Worm (Caenorhabditis elegans) whole organism, L4 larva: Measurements from ENCODE around the gene Y17G9B.4.

Source experiments
- D1046.2 ChIP-seq: fragments of 200-800 bp; sonication (Bioruptor generic); IDR thresholded peaks from 2 replicates; pipeline ENCODE4 v1.3.6; 2022; ENCODE audit warnings: missing genetic modification characterization, missing compliant biosample characterization
- F26F4.8 ChIP-seq: fragments of 200-800 bp; sonication (Bioruptor generic); conservative IDR thresholded peaks from 2 replicates; pipeline ENCODE4 v1.3.6; 2022; ENCODE audit warnings: missing genetic modification characterization, missing compliant biosample characterization
- F44E2.7 ChIP-seq: fragments of 200-800 bp; sonication (Bioruptor generic); IDR thresholded peaks from 2 replicates; pipeline ENCODE4 v2.1.2; 2022; ENCODE audit warnings: missing genetic modification characterization, missing compliant biosample characterization
- F49E8.2 ChIP-seq: sonication (generic microtip); optimal IDR thresholded peaks from 2 replicates; lab custom pipeline; 2016; ENCODE audit warnings: missing compliant biosample characterization, mild to moderate bottlenecking, missing genetic modification characterization, borderline replicate concordance
- T20F7.1 ChIP-seq: fragments of 200-800 bp; sonication (Bioruptor generic); optimal IDR thresholded peaks from 2 replicates; lab custom pipeline; 2018; ENCODE audit warnings: mild to moderate bottlenecking, missing genetic modification characterization, missing compliant biosample characterization
- T26A8.4 ChIP-seq: fragments of 200-800 bp; sonication (Bioruptor generic); IDR thresholded peaks from 2 replicates; pipeline ENCODE4 v1.3.6; 2022; ENCODE audit warnings: missing genetic modification characterization, missing compliant biosample characterization
- Y48G9A.11 ChIP-seq: fragments of 200-800 bp; sonication (Bioruptor generic); IDR thresholded peaks from 2 replicates; pipeline ENCODE4 v1.3.6; 2022; ENCODE audit warnings: missing genetic modification reagents, missing genetic modification characterization, missing compliant biosample characterization
- Y75B8A.6 ChIP-seq: fragments of 200-800 bp; sonication (Bioruptor generic); IDR thresholded peaks from 2 replicates; pipeline ENCODE4 v1.3.6; 2022; ENCODE audit warnings: missing genetic modification reagents, missing genetic modification characterization, missing compliant biosample characterization
- ZK337.2 ChIP-seq: fragments of 200-800 bp; sonication (Bioruptor generic); IDR thresholded peaks from 2 replicates; pipeline ENCODE4 v1.3.6; 2022; ENCODE audit warnings: missing genetic modification reagents, missing genetic modification characterization, missing compliant biosample characterization
- ZK546.5 ChIP-seq, 2 experiments: sonication (generic microtip); optimal IDR thresholded peaks; 2 replicates each; lab custom pipeline; 2017; ENCODE audit warnings: missing biosample characterization in 2 of 2, missing genetic modification characterization in 2 of 2
- arid-1 ChIP-seq: fragments of 200-800 bp; sonication (Bioruptor generic); conservative IDR thresholded peaks from 2 replicates; pipeline ENCODE4 v1.3.6; 2022; ENCODE audit warnings: missing genetic modification reagents, missing genetic modification characterization, missing compliant biosample characterization
- daf-16 ChIP-seq, 3 experiments: sonication (generic microtip); optimal IDR thresholded peaks; 2 replicates each; lab custom pipeline; 2016 to 2017; ENCODE audit warnings: missing genetic modification characterization in 3 of 3, missing genetic modification reagents in 3 of 3, mild to moderate bottlenecking in 2 of 3, missing compliant biosample characterization in 2 of 3, missing biosample characterization in 1 of 3, moderate library complexity in 1 of 3
- daf-8 ChIP-seq: fragments of 200-800 bp; sonication (Bioruptor generic); IDR thresholded peaks from 2 replicates; pipeline ENCODE4 v1.3.6; 2022; ENCODE audit warnings: missing genetic modification characterization, missing compliant biosample characterization
- dmd-6 ChIP-seq: fragments of 200-800 bp; sonication (Bioruptor generic); IDR thresholded peaks from 2 replicates; pipeline ENCODE4 v1.3.6; 2022; ENCODE audit warnings: missing genetic modification reagents, missing genetic modification characterization, missing compliant biosample characterization
- dmd-8 ChIP-seq: fragments of 200-800 bp; sonication (Bioruptor generic); IDR thresholded peaks from 2 replicates; pipeline ENCODE4 v1.3.6; 2022; ENCODE audit warnings: missing genetic modification characterization, missing compliant biosample characterization
- dpl-1 ChIP-seq: fragments of 150-350 bp; optimal IDR thresholded peaks from 2 replicates; lab custom pipeline; 2014; ENCODE audit warnings: missing biosample characterization, missing genetic modification reagents, missing genetic modification characterization
- dve-1 ChIP-seq: sonication (generic microtip); optimal IDR thresholded peaks from 2 replicates; lab custom pipeline; 2017; ENCODE audit warnings: antibody characterized with exemption, mild to moderate bottlenecking, missing genetic modification characterization, missing compliant biosample characterization; ENCODE audit not compliant: insufficient read depth
- gei-8 ChIP-seq: fragments of 200-800 bp; sonication (Bioruptor generic); optimal IDR thresholded peaks from 2 replicates; lab custom pipeline; 2018; ENCODE audit warnings: mild to moderate bottlenecking, missing genetic modification characterization, missing compliant biosample characterization
- hmg-1.1 ChIP-seq: fragments of 200-800 bp; sonication (Bioruptor generic); IDR thresholded peaks from 2 replicates; pipeline ENCODE4 v1.3.6; 2022; ENCODE audit warnings: missing genetic modification reagents, missing genetic modification characterization, missing compliant biosample characterization
- lim-7 ChIP-seq: fragments of 200-800 bp; sonication (Bioruptor generic); IDR thresholded peaks from 2 replicates; pipeline ENCODE4 v1.3.6; 2022; ENCODE audit warnings: missing genetic modification characterization, missing compliant biosample characterization
- lin-1 ChIP-seq: fragments of 200-800 bp; sonication (Bioruptor generic); IDR thresholded peaks from 2 replicates; pipeline ENCODE4 v1.3.6; 2022; ENCODE audit warnings: missing genetic modification reagents, missing genetic modification characterization, missing compliant biosample characterization
- lin-15B ChIP-seq: fragments of 150-350 bp; sonication (generic microtip); optimal IDR thresholded peaks from 3 replicates; lab custom pipeline; 2014; ENCODE audit warnings: missing biosample characterization, missing genetic modification characterization
- lin-29 ChIP-seq: fragments of 200-800 bp; sonication (Bioruptor generic); IDR thresholded peaks from 2 replicates; pipeline ENCODE4 v1.3.6; 2022; ENCODE audit warnings: missing genetic modification reagents, missing genetic modification characterization, missing compliant biosample characterization
- lin-38 ChIP-seq: fragments of 200-800 bp; sonication (Bioruptor generic); IDR thresholded peaks from 2 replicates; pipeline ENCODE4 v1.3.6; 2022; ENCODE audit warnings: missing genetic modification reagents, missing genetic modification characterization, missing compliant biosample characterization
- lsy-2 ChIP-seq, 2 experiments: fragments of 150-350 bp in 1 of 2; sonication (generic microtip) in 1 of 2; optimal IDR thresholded peaks; 2 replicates each; lab custom pipeline; 2014 to 2017; ENCODE audit warnings: missing biosample characterization in 2 of 2, missing genetic modification characterization in 2 of 2
- madf-5 ChIP-seq, 2 experiments: fragments of 200-800 bp; sonication (Bioruptor generic); IDR thresholded peaks; 2 replicates each; pipeline ENCODE4 v1.3.6; 2022; ENCODE audit warnings: missing compliant biosample characterization in 2 of 2, missing genetic modification characterization in 2 of 2
- madf-9 ChIP-seq: fragments of 200-800 bp; sonication (Bioruptor generic); conservative IDR thresholded peaks from 2 replicates; pipeline ENCODE4 v1.3.6; 2022; ENCODE audit warnings: missing genetic modification reagents, missing genetic modification characterization, missing compliant biosample characterization
- mes-2 ChIP-seq: sonication (generic microtip); optimal IDR thresholded peaks from 2 replicates; lab custom pipeline; 2016; ENCODE audit warnings: missing genotype, mild to moderate bottlenecking, missing genetic modification characterization, missing compliant biosample characterization; ENCODE audit not compliant: poor library complexity, severe bottlenecking
- mxl-2 ChIP-seq: fragments of 200-800 bp; sonication (Bioruptor generic); conservative IDR thresholded peaks from 2 replicates; pipeline ENCODE4 v1.3.6; 2022; ENCODE audit warnings: missing genetic modification reagents, missing genetic modification characterization, missing compliant biosample characterization
- nhr-28 ChIP-seq: fragments of 150-350 bp; optimal IDR thresholded peaks from 2 replicates; lab custom pipeline; 2014; ENCODE audit warnings: missing biosample characterization, missing genetic modification characterization
- nhr-42 ChIP-seq: fragments of 200-800 bp; sonication (Bioruptor generic); IDR thresholded peaks from 2 replicates; pipeline ENCODE4 v1.3.6; 2022; ENCODE audit warnings: missing genetic modification characterization, missing compliant biosample characterization
- nhr-48 ChIP-seq: sonication (generic microtip); optimal IDR thresholded peaks from 2 replicates; lab custom pipeline; 2016; ENCODE audit warnings: mild to moderate bottlenecking, missing genetic modification characterization, missing compliant biosample characterization
- nhr-6 ChIP-seq: fragments of 150-350 bp; optimal IDR thresholded peaks from 2 replicates; lab custom pipeline; 2014; ENCODE audit warnings: missing biosample characterization, missing genetic modification characterization
- nhr-77 ChIP-seq: fragments of 150-350 bp; optimal IDR thresholded peaks from 2 replicates; lab custom pipeline; 2014; ENCODE audit warnings: missing biosample characterization, missing genetic modification characterization
- php-3 ChIP-seq: fragments of 200-800 bp; sonication (Bioruptor generic); IDR thresholded peaks from 2 replicates; pipeline ENCODE4 v1.3.6; 2022; ENCODE audit warnings: missing genetic modification reagents, missing genetic modification characterization, missing compliant biosample characterization
- saeg-2 ChIP-seq: fragments of 200-800 bp; sonication (Bioruptor generic); IDR thresholded peaks from 2 replicates; pipeline ENCODE4 v1.3.6; 2022; ENCODE audit warnings: missing genetic modification reagents, missing genetic modification characterization, missing compliant biosample characterization
- spr-1 ChIP-seq: sonication (generic microtip); optimal IDR thresholded peaks from 2 replicates; lab custom pipeline; 2016; ENCODE audit warnings: mild to moderate bottlenecking, missing genetic modification characterization, missing compliant biosample characterization
- tag-97 ChIP-seq: fragments of 200-800 bp; sonication (Bioruptor generic); IDR thresholded peaks from 2 replicates; pipeline ENCODE4 v1.3.6; 2022; ENCODE audit warnings: missing genetic modification characterization, missing compliant biosample characterization
- tra-1 ChIP-seq: fragments of 200-800 bp; sonication (Bioruptor generic); IDR thresholded peaks from 2 replicates; pipeline ENCODE4 v1.3.6; 2022; ENCODE audit warnings: missing genetic modification reagents, missing genetic modification characterization, missing compliant biosample characterization
- unc-62 ChIP-seq, 3 experiments: fragments of 150-350 bp in 1 of 3; sonication (generic microtip); optimal IDR thresholded peaks in 2 of 3; peaks in 1 of 3; 1 replicate in 1 of 3; 2 replicates in 2 of 3; lab custom pipeline; 2014 to 2017; ENCODE audit warnings: missing biosample characterization in 3 of 3, missing genetic modification characterization in 3 of 3, missing genetic modification reagents in 3 of 3, missing genotype in 1 of 3
- zfp-3 ChIP-seq: fragments of 200-800 bp; sonication (Bioruptor generic); conservative IDR thresholded peaks from 2 replicates; pipeline ENCODE4 v1.3.6; 2022; ENCODE audit warnings: missing genetic modification reagents, missing genetic modification characterization, missing compliant biosample characterization
- zip-11 ChIP-seq: fragments of 200-800 bp; sonication (Bioruptor generic); IDR thresholded peaks from 2 replicates; pipeline ENCODE4 v1.3.6; 2022; ENCODE audit warnings: missing genetic modification characterization, missing compliant biosample characterization
- ztf-7 ChIP-seq: fragments of 150-350 bp; optimal IDR thresholded peaks from 2 replicates; lab custom pipeline; 2014; ENCODE audit warnings: missing biosample characterization, missing genetic modification characterization

Gene Y17G9B.4

DNA sequence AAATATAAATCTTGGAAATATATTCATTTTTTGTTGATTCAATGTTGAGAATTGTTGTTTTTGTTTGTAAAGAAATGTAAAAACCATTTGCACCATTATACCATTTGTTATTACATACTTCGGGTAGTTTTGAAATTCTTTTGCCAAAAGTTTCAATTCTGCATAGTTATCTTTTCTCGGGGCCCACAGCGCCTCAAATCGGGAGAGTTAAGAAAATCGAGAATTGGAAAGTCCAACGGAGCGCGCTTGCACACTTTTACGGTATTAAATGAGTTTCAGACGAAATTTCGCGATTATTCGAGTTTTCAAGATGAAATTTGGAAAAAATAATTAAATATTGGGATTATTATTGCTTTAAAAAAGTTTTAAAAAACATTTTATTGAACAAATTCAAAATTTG lies 30.7 kb upstream of the Y17G9B.4 start:
- peak; percentile 72 for TF ChIP-seq lin-38 (GFP tag; lab: Robert Waterston, UW)

DNA sequence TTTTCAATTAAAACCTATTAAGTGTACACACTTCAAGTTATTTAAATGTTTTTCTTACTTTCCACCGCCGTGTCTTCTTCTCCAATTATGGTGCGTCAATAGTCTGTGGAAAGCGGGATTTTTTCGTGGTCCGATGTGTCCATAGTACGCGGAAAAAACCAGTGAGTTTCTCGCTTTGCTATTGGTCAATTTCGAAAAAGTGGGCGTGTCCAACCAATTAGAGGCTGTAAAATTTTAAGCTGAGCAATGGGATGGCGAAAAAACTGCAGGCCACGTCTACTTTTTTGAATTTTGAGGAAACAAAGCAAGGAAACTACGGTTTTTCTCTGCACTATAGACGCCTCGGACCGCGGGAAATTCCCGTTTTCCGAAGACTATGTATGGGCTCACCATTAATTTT lies 28.2 kb upstream of the Y17G9B.4 start:
- no peak for TF ChIP-seq nhr-6 (tag; lab: Kevin White, UChicago)
- no peak for TF ChIP-seq zfp-3 (GFP tag; lab: Robert Waterston, UW)
- TF ChIP-seq gei-8 (GFP tag; lab: Kevin White, UChicago) = no peak
- peak in 1 of 2 experiments; percentile 61 for TF ChIP-seq unc-62 (GFP tag; optimal IDR thresholded peaks at IDR 0.05 in 1 of 2; lab: Kevin White, UChicago)
- no peak for TF ChIP-seq unc-62 (tag; optimal IDR thresholded peaks at IDR 0.05; lab: Kevin White, UChicago)
- TF ChIP-seq arid-1 (GFP tag; lab: Robert Waterston, UW) = no peak
- TF ChIP-seq, all 104 proteins: peak for 1

DNA sequence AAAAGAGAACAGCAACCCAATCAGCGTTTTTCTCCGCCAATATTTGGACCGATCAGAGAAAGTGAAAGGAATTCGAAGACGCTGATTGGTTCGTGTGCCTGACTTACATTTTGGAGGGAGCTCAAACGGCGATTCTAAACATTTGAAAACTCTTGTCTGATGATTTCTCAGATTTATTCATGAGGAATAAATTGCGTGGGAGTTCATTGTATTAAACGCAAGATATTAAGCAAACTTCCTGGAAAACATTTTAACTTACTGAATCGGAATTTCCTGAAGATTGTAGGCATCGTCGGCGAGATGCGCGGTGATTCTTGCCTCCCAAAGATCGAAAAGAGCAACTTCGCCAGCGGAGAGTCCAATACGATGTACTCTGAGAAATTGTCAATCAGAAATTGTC lies 27.4 kb upstream of the Y17G9B.4 start, which contains the start of gene K08F11.1:
Gene K08F11.1 (plus strand): TSS at position 301 of the 400 bp plus-strand sequence.
- no peak for TF ChIP-seq lin-38 (GFP tag; lab: Robert Waterston, UW)
- TF ChIP-seq tag-97 (GFP tag; lab: Robert Waterston, UW) = no peak
- no peak for TF ChIP-seq nhr-28
- TF ChIP-seq tra-1 = no peak
- no peak for TF ChIP-seq daf-8 (GFP tag; lab: Robert Waterston, UW)
- no peak for TF ChIP-seq ztf-7 (tag; lab: Kevin White, UChicago)
- no peak for TF ChIP-seq nhr-6 (tag; lab: Kevin White, UChicago)
- no peak for TF ChIP-seq lin-1 (GFP tag; lab: Robert Waterston, UW)

DNA sequence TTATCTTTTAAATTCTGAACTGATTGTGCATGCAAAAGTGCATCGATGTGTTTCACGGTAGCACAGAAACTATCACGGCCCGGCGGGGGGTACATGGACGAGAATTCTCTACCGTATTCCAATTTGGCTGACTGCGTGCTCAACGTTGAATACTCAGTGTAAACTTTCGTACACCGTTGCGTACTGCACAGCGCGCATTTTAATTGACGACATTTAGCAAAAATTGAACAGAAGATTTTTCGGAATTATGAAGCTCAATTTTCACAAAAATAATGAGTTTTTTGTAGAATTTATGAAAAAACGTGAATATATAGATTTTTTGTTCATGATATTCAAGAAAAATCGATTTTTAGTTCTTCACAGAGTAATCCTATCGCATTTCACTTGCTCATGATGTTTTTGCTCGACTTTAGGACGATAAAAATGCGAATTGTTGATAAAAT lies 26.4 kb upstream of the Y17G9B.4 start:
- TF ChIP-seq dve-1 (tag; lab: Kevin White, UChicago) (peak; percentile 62), nhr-77 (tag; lab: Kevin White, UChicago) (peak; percentile 59), hmg-1.1 (GFP tag; lab: Robert Waterston, UW) (peak; percentile 100), madf-5 (GFP tag; IDR thresholded peaks at IDR 0.05; lab: Robert Waterston, UW) (peak; percentile 95 to 100), lin-29 (GFP tag; lab: Robert Waterston, UW) (peak; percentile 100), F49E8.2 (tag; lab: Kevin White, UChicago) (peak; percentile 49), lin-38 (GFP tag; lab: Robert Waterston, UW) (peak; percentile 100), T20F7.1 (peak; percentile 91), madf-9 (GFP tag; lab: Robert Waterston, UW) (peak; percentile 100), nhr-42 (GFP tag; lab: Robert Waterston, UW) (peak; percentile 100), dmd-8 (peak; percentile 81), ZK337.2 (GFP tag; lab: Robert Waterston, UW) (peak; percentile 100), dpl-1 (peak; percentile 67), lim-7 (GFP tag; lab: Robert Waterston, UW) (peak; percentile 65; the same call in 1 of the 2 replicates), saeg-2 (GFP tag; lab: Robert Waterston, UW) (peak; percentile 100), T26A8.4 (GFP tag; lab: Robert Waterston, UW) (peak; percentile 100), daf-16 (GFP tag; optimal IDR thresholded peaks at IDR 0.05; lab: Kevin White, UChicago) (peak; percentile 22 to 30), daf-16 (tag; optimal IDR thresholded peaks at IDR 0.05; lab: Kevin White, UChicago) (peak; percentile 16), ZK546.5 (tag; optimal IDR thresholded peaks at IDR 0.05; lab: Kevin White, UChicago) (peak in 1 of 2 experiments; percentile 38), Y48G9A.11 (peak; percentile 96), mxl-2 (GFP tag; lab: Robert Waterston, UW) (peak; percentile 95), spr-1 (peak; percentile 89), dmd-6 (GFP tag; lab: Robert Waterston, UW) (peak; percentile 100), php-3 (GFP tag; lab: Robert Waterston, UW) (peak; percentile 100), mes-2 (tag; lab: Kevin White, UChicago) (peak; percentile 80), tag-97 (GFP tag; lab: Robert Waterston, UW) (peak; percentile 99), D1046.2 (peak; percentile 99), F44E2.7 (GFP tag; lab: Robert Waterston, UW) (peak; percentile 92), zip-11 (GFP tag; lab: Robert Waterston, UW) (0 out of 2 replicates have a peak, but pooled peaks have one; percentile 72), F26F4.8 (0 out of 2 replicates have a peak, but pooled peaks have one; percentile 53), nhr-48 (tag; lab: Kevin White, UChicago) (peak; percentile 84), lsy-2 (tag; optimal IDR thresholded peaks at IDR 0.05; lab: Kevin White, UChicago) (peak; percentile 96 to 97), lin-15B (tag; lab: Kevin White, UChicago) (peak; percentile 13), Y75B8A.6 (GFP tag; lab: Robert Waterston, UW) (peak; percentile 100)
